Fruit fly (Drosophila melanogaster): ENCODE results near the gene CG34148.

DNA sequence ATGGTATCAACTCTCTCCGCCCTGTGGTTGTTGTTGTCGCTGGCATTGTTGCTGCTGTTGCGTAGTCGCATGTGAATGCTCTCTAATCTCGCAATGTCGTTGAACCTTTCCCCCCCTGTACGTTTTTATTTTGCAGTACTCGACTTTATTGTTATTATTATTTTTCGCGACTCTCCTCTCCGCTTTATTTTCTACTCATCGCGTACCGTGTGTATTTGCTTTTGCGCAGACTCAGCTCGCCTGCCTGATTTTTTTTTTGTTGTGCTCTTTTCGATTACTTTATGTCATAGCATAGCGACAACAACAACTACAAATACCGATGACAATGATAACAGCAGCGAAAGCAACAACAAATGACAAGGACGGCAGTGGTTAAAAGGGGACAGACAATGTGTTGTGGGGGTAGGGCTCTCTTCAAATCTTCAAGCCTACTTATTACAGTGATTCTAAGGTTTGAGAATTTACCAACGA is 49.0 kb downstream of the CG34148 start:
- no peak for TF ChIP-seq usp (GFP tag; optimal IDR thresholded peaks at IDR 0.05)
- no peak for TF ChIP-seq pan (optimal IDR thresholded peaks at IDR 0.05)

Measured in whole organism.